Worm (Caenorhabditis elegans) whole organism, L4 larva: Measurements from ENCODE around the gene plc-1.
A peak's percentile ranks its signal among the peaks of the same experiment; 100 is the strongest.

Experiments
- F49E8.2 ChIP-seq: sonication (generic microtip); optimal IDR thresholded peaks from 2 replicates; lab custom pipeline; 2016; ENCODE audit warnings: missing compliant biosample characterization, mild to moderate bottlenecking, missing genetic modification characterization, borderline replicate concordance
- Y5F2A.4 ChIP-seq: fragments of 200-800 bp; sonication (Bioruptor generic); optimal IDR thresholded peaks from 2 replicates; lab custom pipeline; 2018; ENCODE audit warnings: mild to moderate bottlenecking, missing genetic modification characterization, missing compliant biosample characterization
- aha-1 ChIP-seq: fragments of 150-350 bp; peaks from one replicate; lab custom pipeline; 2014; ENCODE audit warnings: missing biosample characterization, missing genetic modification characterization
- arid-1 ChIP-seq: fragments of 200-800 bp; sonication (Bioruptor generic); conservative IDR thresholded peaks from 2 replicates; pipeline ENCODE4 v1.3.6; 2022; ENCODE audit warnings: missing genetic modification reagents, missing genetic modification characterization, missing compliant biosample characterization
- attf-4 ChIP-seq: sonication (generic microtip); optimal IDR thresholded peaks from 3 replicates; lab custom pipeline; 2017; ENCODE audit warnings: missing biosample characterization, missing genetic modification characterization
- ceh-44 ChIP-seq: fragments of 200-800 bp; sonication (Bioruptor generic); IDR thresholded peaks from 2 replicates; pipeline ENCODE4 v1.3.6; 2022; ENCODE audit warnings: missing genetic modification reagents, missing genetic modification characterization, missing compliant biosample characterization
- ctbp-1 ChIP-seq: fragments of 200-800 bp; sonication (Bioruptor generic); IDR thresholded peaks from 2 replicates; pipeline ENCODE4 v1.3.6; 2022; ENCODE audit warnings: missing genetic modification reagents, missing genetic modification characterization, missing compliant biosample characterization
- daf-12 ChIP-seq: fragments of 150-350 bp; optimal IDR thresholded peaks from 2 replicates; lab custom pipeline; 2014; ENCODE audit warnings: missing biosample characterization, missing genetic modification reagents, missing genetic modification characterization
- daf-8 ChIP-seq: fragments of 200-800 bp; sonication (Bioruptor generic); IDR thresholded peaks from 2 replicates; pipeline ENCODE4 v1.3.6; 2022; ENCODE audit warnings: missing genetic modification characterization, missing compliant biosample characterization
- dmd-6 ChIP-seq: fragments of 200-800 bp; sonication (Bioruptor generic); IDR thresholded peaks from 2 replicates; pipeline ENCODE4 v1.3.6; 2022; ENCODE audit warnings: missing genetic modification reagents, missing genetic modification characterization, missing compliant biosample characterization
- dmd-9 ChIP-seq: fragments of 200-800 bp; sonication (Bioruptor generic); IDR thresholded peaks from 2 replicates; pipeline ENCODE4 v1.3.6; 2022; ENCODE audit warnings: missing genetic modification reagents, missing genetic modification characterization, missing compliant biosample characterization
- dpl-1 ChIP-seq: fragments of 150-350 bp; optimal IDR thresholded peaks from 2 replicates; lab custom pipeline; 2014; ENCODE audit warnings: missing biosample characterization, missing genetic modification reagents, missing genetic modification characterization
- duxl-1 ChIP-seq: sonication (generic microtip); optimal IDR thresholded peaks from 2 replicates; lab custom pipeline; 2016; ENCODE audit warnings: mild to moderate bottlenecking, missing genetic modification characterization, moderate library complexity, missing compliant biosample characterization; ENCODE audit not compliant: poor library complexity
- egl-43 ChIP-seq: fragments of 200-800 bp; sonication (Bioruptor generic); IDR thresholded peaks from 2 replicates; pipeline ENCODE4 v1.3.6; 2022; ENCODE audit warnings: missing genetic modification reagents, missing genetic modification characterization, missing compliant biosample characterization
- fkh-10 ChIP-seq: fragments of 150-350 bp; optimal IDR thresholded peaks from 2 replicates; lab custom pipeline; 2014; ENCODE audit warnings: missing biosample characterization, missing genetic modification reagents, missing genetic modification characterization
- fos-1 ChIP-seq: fragments of 150-350 bp; optimal IDR thresholded peaks from 2 replicates; lab custom pipeline; 2014; ENCODE audit warnings: missing biosample characterization, missing genetic modification characterization
- gei-8 ChIP-seq: fragments of 200-800 bp; sonication (Bioruptor generic); optimal IDR thresholded peaks from 2 replicates; lab custom pipeline; 2018; ENCODE audit warnings: mild to moderate bottlenecking, missing genetic modification characterization, missing compliant biosample characterization
- hlh-11 ChIP-seq: fragments of 200-800 bp; sonication (Bioruptor generic); optimal IDR thresholded peaks from 2 replicates; lab custom pipeline; 2018; ENCODE audit warnings: mild to moderate bottlenecking, missing genetic modification characterization, missing compliant biosample characterization
- hlh-30 ChIP-seq: sonication (generic microtip); optimal IDR thresholded peaks from 2 replicates; lab custom pipeline; 2017; ENCODE audit warnings: antibody characterized with exemption, mild to moderate bottlenecking, missing genetic modification characterization, missing compliant biosample characterization; ENCODE audit not compliant: insufficient read depth
- hmg-1.1 ChIP-seq: fragments of 200-800 bp; sonication (Bioruptor generic); IDR thresholded peaks from 2 replicates; pipeline ENCODE4 v1.3.6; 2022; ENCODE audit warnings: missing genetic modification reagents, missing genetic modification characterization, missing compliant biosample characterization
- jun-1 ChIP-seq: fragments of 150-350 bp; optimal IDR thresholded peaks from 2 replicates; lab custom pipeline; 2014; ENCODE audit warnings: missing biosample characterization, missing genetic modification reagents, missing genetic modification characterization
- lim-7 ChIP-seq: fragments of 200-800 bp; sonication (Bioruptor generic); IDR thresholded peaks from 2 replicates; pipeline ENCODE4 v1.3.6; 2022; ENCODE audit warnings: missing genetic modification characterization, missing compliant biosample characterization
- lin-1 ChIP-seq: fragments of 200-800 bp; sonication (Bioruptor generic); IDR thresholded peaks from 2 replicates; pipeline ENCODE4 v1.3.6; 2022; ENCODE audit warnings: missing genetic modification reagents, missing genetic modification characterization, missing compliant biosample characterization
- lin-13 ChIP-seq: fragments of 150-350 bp; optimal IDR thresholded peaks from 2 replicates; lab custom pipeline; 2014; ENCODE audit warnings: missing biosample characterization, missing genetic modification reagents, missing genetic modification characterization
- lir-3 ChIP-seq: sonication (generic microtip); optimal IDR thresholded peaks from 2 replicates; lab custom pipeline; 2016; ENCODE audit warnings: mild to moderate bottlenecking, missing genetic modification characterization, missing compliant biosample characterization
- lsy-2 ChIP-seq, 2 experiments: fragments of 150-350 bp in 1 of 2; sonication (generic microtip) in 1 of 2; optimal IDR thresholded peaks; 2 replicates each; lab custom pipeline; 2014 to 2017; ENCODE audit warnings: missing biosample characterization in 2 of 2, missing genetic modification characterization in 2 of 2
- madf-5 ChIP-seq, 2 experiments: fragments of 200-800 bp; sonication (Bioruptor generic); IDR thresholded peaks; 2 replicates each; pipeline ENCODE4 v1.3.6; 2022; ENCODE audit warnings: missing compliant biosample characterization in 2 of 2, missing genetic modification characterization in 2 of 2
- madf-9 ChIP-seq: fragments of 200-800 bp; sonication (Bioruptor generic); conservative IDR thresholded peaks from 2 replicates; pipeline ENCODE4 v1.3.6; 2022; ENCODE audit warnings: missing genetic modification reagents, missing genetic modification characterization, missing compliant biosample characterization
- mep-1 ChIP-seq: fragments of 150-350 bp; sonication (generic microtip); optimal IDR thresholded peaks from 3 replicates; lab custom pipeline; 2014; ENCODE audit warnings: missing biosample characterization, missing genetic modification characterization
- mes-2 ChIP-seq: sonication (generic microtip); optimal IDR thresholded peaks from 2 replicates; lab custom pipeline; 2016; ENCODE audit warnings: missing genotype, mild to moderate bottlenecking, missing genetic modification characterization, missing compliant biosample characterization; ENCODE audit not compliant: poor library complexity, severe bottlenecking
- mxl-2 ChIP-seq: fragments of 200-800 bp; sonication (Bioruptor generic); conservative IDR thresholded peaks from 2 replicates; pipeline ENCODE4 v1.3.6; 2022; ENCODE audit warnings: missing genetic modification reagents, missing genetic modification characterization, missing compliant biosample characterization
- nhr-10 ChIP-seq: fragments of 150-350 bp; optimal IDR thresholded peaks from 2 replicates; lab custom pipeline; 2014; ENCODE audit warnings: missing biosample characterization, missing genetic modification characterization
- nhr-102 ChIP-seq: sonication (generic microtip); optimal IDR thresholded peaks from 2 replicates; lab custom pipeline; 2016; ENCODE audit warnings: mild to moderate bottlenecking, missing genetic modification characterization, moderate library complexity, missing compliant biosample characterization
- nhr-28 ChIP-seq: fragments of 150-350 bp; optimal IDR thresholded peaks from 2 replicates; lab custom pipeline; 2014; ENCODE audit warnings: missing biosample characterization, missing genetic modification characterization
- nhr-42 ChIP-seq: fragments of 200-800 bp; sonication (Bioruptor generic); IDR thresholded peaks from 2 replicates; pipeline ENCODE4 v1.3.6; 2022; ENCODE audit warnings: missing genetic modification characterization, missing compliant biosample characterization
- nhr-6 ChIP-seq: fragments of 150-350 bp; optimal IDR thresholded peaks from 2 replicates; lab custom pipeline; 2014; ENCODE audit warnings: missing biosample characterization, missing genetic modification characterization
- nhr-77 ChIP-seq: fragments of 150-350 bp; optimal IDR thresholded peaks from 2 replicates; lab custom pipeline; 2014; ENCODE audit warnings: missing biosample characterization, missing genetic modification characterization
- pha-4 ChIP-seq, 2 experiments: fragments of 150-350 bp in 1 of 2; fragments of 200-800 bp in 1 of 2; sonication (Bioruptor generic) in 1 of 2; IDR thresholded peaks in 1 of 2; optimal IDR thresholded peaks in 1 of 2; 2 replicates each; pipeline versions ENCODE4 v1.3.6 to Lab custom; 2014 to 2022; ENCODE audit warnings: missing genetic modification characterization in 2 of 2, missing genetic modification reagents in 2 of 2, missing biosample characterization in 1 of 2, missing compliant biosample characterization in 1 of 2
- pqm-1 ChIP-seq: sonication (generic microtip); optimal IDR thresholded peaks from 2 replicates; lab custom pipeline; 2017; ENCODE audit warnings: missing biosample characterization, missing genetic modification characterization
- rbr-2 ChIP-seq: sonication (generic microtip); optimal IDR thresholded peaks from 2 replicates; lab custom pipeline; 2016; ENCODE audit warnings: missing genotype, missing genetic modification characterization, missing compliant biosample characterization
- set-16 ChIP-seq: fragments of 200-800 bp; sonication (Bioruptor generic); IDR thresholded peaks from 2 replicates; pipeline ENCODE4 v1.3.6; 2022; ENCODE audit warnings: missing genetic modification reagents, missing genetic modification characterization, missing compliant biosample characterization
- skn-1 ChIP-seq: fragments of 150-350 bp; optimal IDR thresholded peaks from 2 replicates; lab custom pipeline; 2014; ENCODE audit warnings: missing biosample characterization, missing genetic modification characterization
- snpc-4 ChIP-seq: fragments of 150-350 bp; optimal IDR thresholded peaks from 2 replicates; lab custom pipeline; 2014; ENCODE audit warnings: missing biosample characterization, missing genetic modification characterization
- tag-97 ChIP-seq: fragments of 200-800 bp; sonication (Bioruptor generic); IDR thresholded peaks from 2 replicates; pipeline ENCODE4 v1.3.6; 2022; ENCODE audit warnings: missing genetic modification characterization, missing compliant biosample characterization
- unc-130 ChIP-seq: sonication (generic microtip); optimal IDR thresholded peaks from 2 replicates; lab custom pipeline; 2016; ENCODE audit warnings: missing genetic modification reagents, missing genetic modification characterization, missing compliant biosample characterization
- unc-39 ChIP-seq: sonication (generic microtip); optimal IDR thresholded peaks from 2 replicates; lab custom pipeline; 2017; ENCODE audit warnings: missing biosample characterization, missing genetic modification characterization
- unc-62 ChIP-seq, 3 experiments: fragments of 150-350 bp in 1 of 3; sonication (generic microtip); optimal IDR thresholded peaks in 2 of 3; peaks in 1 of 3; 1 replicate in 1 of 3; 2 replicates in 2 of 3; lab custom pipeline; 2014 to 2017; ENCODE audit warnings: missing biosample characterization in 3 of 3, missing genetic modification characterization in 3 of 3, missing genetic modification reagents in 3 of 3, missing genotype in 1 of 3
- zag-1 ChIP-seq: fragments of 150-350 bp; optimal IDR thresholded peaks from 2 replicates; lab custom pipeline; 2014; ENCODE audit warnings: missing biosample characterization, missing genetic modification characterization
- zip-11 ChIP-seq: fragments of 200-800 bp; sonication (Bioruptor generic); IDR thresholded peaks from 2 replicates; pipeline ENCODE4 v1.3.6; 2022; ENCODE audit warnings: missing genetic modification characterization, missing compliant biosample characterization

The plc-1 gene

ce11 chrX:10768289-10769153 is 69.9 kb downstream of the plc-1 start (continued):
- TF ChIP-seq lim-7 (GFP tag; lab: Robert Waterston, UW) (no peak), pqm-1 (tag; lab: Kevin White, UChicago) (no peak), daf-8 (no peak), unc-130 (no peak), nhr-10 (tag; lab: Kevin White, UChicago) (no peak), lin-1 (GFP tag; lab: Robert Waterston, UW) (no peak), lsy-2 (tag; optimal IDR thresholded peaks at IDR 0.05; lab: Kevin White, UChicago) (peak in 1 of 2 experiments; percentile 22), snpc-4 (tag; lab: Kevin White, UChicago) (no peak), nhr-102 (tag; lab: Kevin White, UChicago) (no peak), nhr-28 (tag; lab: Kevin White, UChicago) (no peak), gei-8 (GFP tag; lab: Kevin White, UChicago) (no peak), hlh-30 (tag; lab: Kevin White, UChicago) (peak; percentile 62), zip-11 (no peak), daf-12 (no peak), lir-3 (tag; lab: Kevin White, UChicago) (no peak), hlh-11 (tag; lab: Kevin White, UChicago) (peak; percentile 13), nhr-77 (tag; lab: Kevin White, UChicago) (no peak), mep-1 (peak; percentile 51), egl-43 (GFP tag; lab: Robert Waterston, UW) (0 out of 2 replicates have a peak, but pooled peaks have one; percentile 4), zag-1 (no peak), F49E8.2 (no peak), lin-13 (GFP tag; lab: Kevin White, UChicago) (no peak), fos-1 (tag; lab: Kevin White, UChicago) (no peak), pha-4 (GFP tag; IDR thresholded peaks at IDR 0.05; lab: Robert Waterston, UW) (peak; percentile 62; the same call in 1 of the 2 replicates), pha-4 (tag; optimal IDR thresholded peaks at IDR 0.05; lab: Kevin White, UChicago) (no peak), duxl-1 (no peak), madf-5 (GFP tag; IDR thresholded peaks at IDR 0.05; lab: Robert Waterston, UW) (no peak), mxl-2 (GFP tag; lab: Robert Waterston, UW) (no peak), attf-4 (tag; lab: Kevin White, UChicago) (no peak), ceh-44 (GFP tag; lab: Robert Waterston, UW) (no peak), dmd-9 (GFP tag; lab: Robert Waterston, UW) (no peak), Y5F2A.4 (GFP tag; lab: Kevin White, UChicago) (no peak), unc-62 (GFP tag; optimal IDR thresholded peaks at IDR 0.05 in 1 of 2; lab: Kevin White, UChicago) (peak in 1 of 2 experiments; percentile 13), unc-62 (tag; optimal IDR thresholded peaks at IDR 0.05; lab: Kevin White, UChicago) (no peak), arid-1 (GFP tag; lab: Robert Waterston, UW) (0 out of 2 replicates have a peak, but pooled peaks have one; percentile 12), nhr-42 (GFP tag; lab: Robert Waterston, UW) (no peak), skn-1 (tag; lab: Kevin White, UChicago) (no peak), fkh-10 (GFP tag; lab: Kevin White, UChicago) (no peak), unc-39 (tag; lab: Kevin White, UChicago) (no peak), dpl-1 (GFP tag; lab: Kevin White, UChicago) (no peak)

ce11 chrX:10767669-10768068 is 70.8 kb downstream of the plc-1 start:
- no peak for TF ChIP-seq madf-5 (GFP tag; IDR thresholded peaks at IDR 0.05; lab: Robert Waterston, UW)
- TF ChIP-seq mes-2 (tag; lab: Kevin White, UChicago), result peak; percentile 56
- peak; percentile 3 for TF ChIP-seq nhr-6 (tag; lab: Kevin White, UChicago)
- TF ChIP-seq set-16, result no peak
- 0 out of 2 replicates have a peak, but pooled peaks have one; percentile 76 for TF ChIP-seq tag-97 (GFP tag; lab: Robert Waterston, UW)
- TF ChIP-seq jun-1 (tag; lab: Kevin White, UChicago), result no peak
- TF ChIP-seq hmg-1.1, result peak; percentile 50
- peak; percentile 17 for TF ChIP-seq hlh-11 (tag; lab: Kevin White, UChicago)
- peak; percentile 34 for TF ChIP-seq rbr-2
- TF ChIP-seq madf-9, result 0 out of 2 replicates have a peak, but pooled peaks have one; percentile 11
- TF ChIP-seq aha-1 (tag; lab: Kevin White, UChicago), result peak; percentile 97
- no peak for TF ChIP-seq ceh-44 (GFP tag; lab: Robert Waterston, UW)
- peak; percentile 12; the same call in 1 of the 2 replicates for TF ChIP-seq dmd-6 (GFP tag; lab: Robert Waterston, UW)
- 0 out of 2 replicates have a peak, but pooled peaks have one; percentile 6 for TF ChIP-seq ctbp-1
